Fruit fly (Drosophila melanogaster): ENCODE measurements around the gene mon2.

DNA sequence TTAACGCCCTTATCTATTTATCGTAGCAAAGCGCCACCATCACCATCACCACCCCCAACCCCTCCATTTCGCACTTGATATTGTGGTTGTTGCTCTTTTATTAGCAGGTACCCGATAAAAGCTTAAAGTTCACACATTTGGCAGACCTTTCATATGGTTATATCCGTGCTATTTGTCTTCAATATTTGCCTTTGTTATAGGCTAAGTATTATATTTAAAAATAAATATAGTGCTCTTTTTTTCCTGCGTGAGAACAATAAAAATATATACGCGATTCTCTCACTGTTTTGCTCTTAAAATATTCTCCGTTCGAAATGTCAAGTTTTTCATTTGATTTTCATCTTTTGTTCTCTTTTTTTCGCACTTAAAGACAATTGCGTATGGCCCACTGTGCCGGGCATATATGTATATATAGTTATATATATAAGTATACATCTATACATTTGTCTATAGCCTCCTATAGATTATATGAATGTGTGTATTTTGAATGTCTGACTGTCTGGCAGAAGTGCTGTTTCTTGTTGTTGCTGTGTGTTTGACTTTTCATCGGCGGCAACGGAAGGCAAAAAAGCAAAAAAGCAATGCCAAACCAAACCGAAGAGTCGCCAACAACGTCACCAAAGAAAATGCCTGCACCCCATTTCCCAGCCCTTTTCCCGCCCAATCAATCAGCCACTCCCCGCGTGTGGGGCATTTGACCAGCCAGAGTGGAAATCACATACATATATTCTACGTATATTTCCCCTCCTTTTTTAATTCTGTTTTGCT, 29.6 kb downstream of the mon2 start:
- TF ChIP-seq CG32121 (GFP tag; IDR thresholded peaks at IDR 0.05) = peak; percentile 36
- no peak for TF ChIP-seq CG13204 (GFP tag; optimal IDR thresholded peaks at IDR 0.05)
- no peak for TF ChIP-seq CG10348 (GFP tag; IDR thresholded peaks at IDR 0.05)
- TF ChIP-seq Pif1B (GFP tag; optimal IDR thresholded peaks at IDR 0.05) = no peak
- no peak for TF ChIP-seq CG15710 (tag; optimal IDR thresholded peaks at IDR 0.05)
- TF ChIP-seq gl (tag; optimal IDR thresholded peaks at IDR 0.05) = no peak
- peak; percentile 63 for TF ChIP-seq Ets98B (GFP tag; IDR thresholded peaks at IDR 0.05)
- TF ChIP-seq CG9948 (tag; optimal IDR thresholded peaks at IDR 0.05) = no peak
- TF ChIP-seq CG8159 (tag; optimal IDR thresholded peaks at IDR 0.05) = no peak
- no peak for TF ChIP-seq D1 (tag; optimal IDR thresholded peaks at IDR 0.05)
- no peak for TF ChIP-seq Pif1A (GFP tag; optimal IDR thresholded peaks at IDR 0.05)

Measured in whole organism, pupa.